Fruit fly (Drosophila melanogaster) ovary, adult (tissue): ENCODE data around the gene CG6962.

Experiments used
- CG17801 ChIP-seq: fragments of 200-800 bp; optimal IDR thresholded peaks from 2 replicates; lab custom pipeline; 2019; ENCODE audit warnings: missing biosample characterization, mild to moderate bottlenecking, missing genetic modification characterization, moderate library complexity; ENCODE audit not compliant: partially characterized antibody

Gene CG6962

DNA sequence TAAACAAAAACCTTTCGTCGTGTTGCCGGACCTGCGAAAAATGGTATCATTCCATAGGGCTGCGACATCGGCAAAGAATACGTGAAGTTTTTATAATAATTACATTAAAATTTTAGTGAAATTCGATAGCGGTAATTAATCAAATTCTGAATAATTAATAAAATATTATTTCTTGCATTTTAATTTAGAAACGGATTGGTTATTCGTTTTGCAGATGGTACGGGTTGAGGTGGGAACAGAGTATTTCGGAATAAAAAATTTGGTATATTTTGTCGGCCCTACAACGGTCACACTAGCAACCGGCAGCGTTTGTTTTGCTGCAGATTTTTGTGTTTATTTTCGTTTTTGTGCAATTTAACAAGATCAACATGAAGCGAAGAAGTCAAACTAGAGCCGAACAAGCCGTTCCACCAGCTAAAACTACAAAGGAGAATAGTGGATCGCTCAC is at the start of gene CG6962, which contains the start of gene CG31368:
CG6962 (minus strand) TSS at position 29 of the 448 bp plus-strand sequence.
CG31368 (plus strand) TSS at position 285 of the 448 bp plus-strand sequence.
- peak; percentile 60 for TF ChIP-seq CG17801 (GFP tag; lab: Kevin White, UChicago)

DNA sequence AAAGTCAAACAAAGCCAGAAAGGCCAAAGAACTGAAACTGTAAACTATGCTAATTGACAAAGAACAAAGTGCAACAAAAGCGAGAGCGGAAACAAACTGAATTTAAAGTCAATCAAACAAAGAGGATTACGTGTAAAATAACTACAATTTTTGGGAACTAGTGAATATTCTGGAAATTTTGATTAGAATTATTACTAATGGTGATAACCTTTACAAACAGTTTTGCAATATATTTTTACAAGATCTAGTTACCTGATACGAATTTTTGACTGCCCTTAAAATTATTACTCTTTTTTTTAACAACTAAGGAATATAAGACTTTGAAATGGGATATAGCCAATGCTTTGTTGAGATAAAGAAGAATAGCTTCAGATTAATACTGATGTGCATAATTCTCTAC is 48.6 kb upstream of the CG6962 start, which contains the start of gene CG14731:
CG14731 (plus strand) TSS at position 301 of the 400 bp plus-strand sequence.
- TF ChIP-seq CG17801 (GFP tag; lab: Kevin White, UChicago), result no peak

DNA sequence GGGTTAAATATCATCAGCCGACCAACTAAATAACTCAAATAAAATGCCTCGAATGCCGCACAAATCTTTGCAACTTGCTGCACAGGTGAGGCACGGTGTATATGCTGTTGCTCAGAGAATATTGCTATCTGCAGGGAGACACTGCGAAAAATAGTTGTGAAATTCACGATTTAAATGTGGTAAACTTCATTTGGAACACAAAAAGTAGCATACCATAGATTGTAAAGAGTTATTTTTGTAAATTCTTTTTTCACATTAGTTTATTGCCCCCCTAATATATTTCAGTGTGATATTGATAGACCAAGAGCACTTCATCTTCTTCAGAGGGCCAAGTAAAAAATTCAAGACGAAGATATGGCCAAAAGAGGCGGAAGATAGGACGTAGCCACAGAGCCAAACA is 38.3 kb upstream of the CG6962 start:
- TF ChIP-seq CG17801 (GFP tag; lab: Kevin White, UChicago), result no peak

DNA sequence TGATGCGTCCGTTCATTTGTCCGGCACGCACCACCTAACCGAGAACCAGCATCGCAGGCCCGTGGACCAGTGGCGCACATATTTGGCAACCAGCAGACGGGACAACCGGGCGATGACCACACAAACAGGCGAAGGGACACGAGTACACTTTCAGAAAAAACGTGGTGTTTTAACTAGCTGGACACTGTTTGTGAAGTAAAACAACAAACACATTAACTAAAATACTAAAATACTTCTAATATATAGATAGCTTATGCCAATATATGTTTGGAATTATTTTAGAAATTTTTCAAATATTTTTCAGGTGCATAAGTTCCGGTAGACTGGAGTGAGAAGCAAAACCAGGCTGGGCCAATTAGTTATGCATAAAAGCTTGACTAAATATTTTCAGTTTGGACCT is 20.6 kb upstream of the CG6962 start:
- no peak for TF ChIP-seq CG17801 (GFP tag; lab: Kevin White, UChicago)

DNA sequence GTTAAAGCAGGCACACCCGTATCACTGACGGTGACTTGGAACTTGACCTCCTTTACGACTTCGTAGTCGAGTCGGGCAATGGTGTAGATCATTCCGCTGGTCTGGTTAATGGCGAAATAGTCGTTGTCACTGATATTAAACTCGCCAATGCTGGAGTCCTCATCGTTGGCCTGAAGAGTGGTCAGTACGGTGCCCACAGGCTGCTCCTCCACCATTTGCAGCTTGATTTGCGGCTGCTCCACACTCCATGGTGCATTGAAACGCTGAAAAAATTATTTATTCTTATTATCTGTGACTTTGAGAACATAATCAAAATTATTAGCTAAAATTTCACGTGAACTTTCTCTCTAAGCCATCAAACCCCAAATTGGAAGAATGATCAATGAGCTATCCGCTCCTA is 14.9 kb upstream of the CG6962 start, which contains the start of gene CG34307:
CG34307 (plus strand) TSS at position 301 of the 400 bp plus-strand sequence.
- no peak for TF ChIP-seq CG17801 (GFP tag; lab: Kevin White, UChicago)

DNA sequence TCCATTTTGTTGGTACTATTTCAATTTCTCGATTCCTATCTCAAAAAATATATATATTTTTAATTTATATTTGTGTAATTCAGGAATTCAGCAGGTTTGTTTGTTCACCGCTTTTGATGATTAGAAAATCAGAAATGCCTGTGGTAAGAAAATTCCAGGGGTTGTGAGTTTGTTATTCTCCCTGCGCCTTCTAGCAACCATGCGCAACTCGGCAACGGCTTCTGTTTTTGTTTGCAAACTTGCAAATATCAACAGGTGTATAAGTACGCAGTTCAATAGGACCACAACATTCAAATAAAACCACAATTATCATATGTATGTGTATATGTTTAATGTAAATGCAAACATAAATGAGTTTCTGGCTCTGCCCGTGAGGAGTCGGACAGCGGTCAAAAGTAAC is 10.9 kb upstream of the CG6962 start, which contains the start of gene Dnali1:
Dnali1 (minus strand) TSS at position 101 of the 400 bp plus-strand sequence.
- no peak for TF ChIP-seq CG17801 (GFP tag; lab: Kevin White, UChicago)

DNA sequence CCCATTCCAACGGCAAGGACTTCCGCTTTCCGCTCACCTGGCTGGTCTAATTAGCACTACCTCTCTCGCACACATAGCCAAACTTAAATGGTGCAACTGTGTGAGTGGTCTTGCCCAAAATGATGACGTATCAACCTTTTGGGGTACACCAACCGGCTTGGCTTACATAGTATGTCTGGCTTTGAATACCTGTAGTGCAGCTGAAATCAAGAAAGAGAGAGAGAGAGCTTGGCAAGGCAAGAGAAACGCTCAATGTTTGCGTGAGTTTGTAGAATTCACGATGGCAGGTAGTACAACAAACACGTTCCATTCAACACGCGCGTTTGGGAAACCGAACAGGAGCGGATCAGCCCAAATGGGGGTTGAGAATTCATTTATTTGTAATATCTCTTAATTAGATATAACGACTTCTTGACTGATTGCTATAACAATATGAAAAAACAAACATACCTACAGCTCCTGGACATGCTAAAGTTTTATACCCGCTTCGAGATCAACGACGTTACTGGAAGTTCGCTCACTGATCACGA is 5.8 kb upstream of the CG6962 start:
- TF ChIP-seq CG17801 (GFP tag; lab: Kevin White, UChicago), result peak; percentile 17

DNA sequence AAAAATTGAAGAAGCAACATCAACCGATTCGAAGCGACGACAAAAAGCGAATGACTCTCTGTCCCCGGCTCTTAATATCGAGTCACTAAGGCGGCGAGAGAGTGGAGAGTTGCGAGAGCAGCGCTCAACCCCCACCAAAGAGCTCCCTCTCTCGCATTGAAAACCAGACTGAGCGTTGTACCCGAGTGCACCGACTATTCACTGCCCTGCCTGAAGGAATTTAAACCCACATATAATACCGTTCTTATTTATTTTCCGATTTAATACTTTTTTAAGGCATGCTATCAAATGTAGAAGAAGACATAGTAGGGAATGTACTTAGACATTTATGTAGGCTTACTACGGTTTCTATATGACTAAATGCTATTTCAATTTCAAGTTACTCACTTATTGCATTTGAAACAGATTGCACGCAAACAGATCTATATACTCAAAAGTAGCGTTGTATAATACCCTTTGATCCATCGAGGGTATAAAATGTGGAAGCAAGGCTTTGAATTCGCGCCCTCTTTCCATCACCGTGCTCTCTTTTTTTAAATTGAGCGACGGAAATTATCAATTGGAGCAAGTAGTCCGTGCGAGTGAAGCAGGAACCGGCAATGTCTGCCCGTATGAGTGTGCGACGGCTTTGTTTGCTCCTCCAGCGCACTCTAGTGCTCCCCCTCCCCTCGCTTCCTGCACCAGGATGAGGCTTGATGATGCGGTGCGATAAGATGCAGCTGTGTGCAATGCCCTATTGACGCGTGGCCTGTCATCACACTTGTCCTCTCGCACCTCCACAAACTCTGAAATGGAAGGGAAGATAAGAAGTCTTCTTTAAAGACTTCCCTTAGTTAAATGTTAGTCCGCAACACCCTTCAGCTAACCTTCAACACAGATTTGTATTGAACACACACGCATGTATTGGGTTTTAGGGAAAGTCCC is 5.0 kb upstream of the CG6962 start, which contains the start of gene mthl5:
mthl5 (minus strand) TSS at position 55 of the 924 bp plus-strand sequence.
- peak; percentile 59 for TF ChIP-seq CG17801 (GFP tag; lab: Kevin White, UChicago)

DNA sequence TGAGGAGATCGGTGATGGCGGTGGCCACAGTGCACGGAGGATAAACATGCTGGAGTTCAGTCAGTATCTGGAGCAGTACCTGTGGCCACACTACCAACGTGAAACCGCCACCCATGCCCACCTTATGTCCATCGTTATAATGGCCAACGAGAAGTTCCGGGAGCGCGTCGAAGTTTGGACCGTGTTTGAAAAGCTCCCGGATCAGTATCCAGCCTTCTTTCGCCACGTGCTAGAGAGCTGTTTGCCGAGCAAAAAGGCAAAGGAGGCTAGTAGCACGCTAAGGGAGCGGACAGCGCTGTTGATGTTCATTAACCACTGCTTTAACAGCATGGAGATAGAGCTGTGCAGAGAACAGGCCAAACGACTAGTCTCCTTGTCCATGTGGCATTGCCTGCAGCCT is 795 bp upstream of the CG6962 start:
- no peak for TF ChIP-seq CG17801 (GFP tag; lab: Kevin White, UChicago)

DNA sequence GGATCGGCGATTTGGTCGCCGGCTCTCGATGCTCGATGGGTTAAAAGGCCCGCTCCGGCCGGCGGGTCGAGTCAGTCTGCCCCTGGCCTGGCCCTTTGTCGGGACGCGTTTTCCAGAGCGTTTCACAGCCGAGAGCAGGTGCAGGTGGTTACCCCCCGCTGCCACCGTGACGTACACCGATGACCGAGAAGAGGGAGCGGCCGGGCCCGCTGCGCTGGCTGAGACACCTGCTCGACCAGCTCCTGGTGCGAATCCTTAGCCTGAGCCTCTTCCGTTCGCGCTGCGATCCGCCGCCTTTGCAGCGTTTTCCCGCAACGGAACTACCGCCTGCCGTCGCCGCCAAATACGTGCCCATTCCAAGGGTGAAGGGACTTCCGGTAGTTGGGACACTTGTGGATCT is 5.2 kb downstream of the CG6962 start, which contains the start of gene sad:
sad (plus strand) TSS at position 74 of the 400 bp plus-strand sequence.
- no peak for TF ChIP-seq CG17801 (GFP tag; lab: Kevin White, UChicago)

DNA sequence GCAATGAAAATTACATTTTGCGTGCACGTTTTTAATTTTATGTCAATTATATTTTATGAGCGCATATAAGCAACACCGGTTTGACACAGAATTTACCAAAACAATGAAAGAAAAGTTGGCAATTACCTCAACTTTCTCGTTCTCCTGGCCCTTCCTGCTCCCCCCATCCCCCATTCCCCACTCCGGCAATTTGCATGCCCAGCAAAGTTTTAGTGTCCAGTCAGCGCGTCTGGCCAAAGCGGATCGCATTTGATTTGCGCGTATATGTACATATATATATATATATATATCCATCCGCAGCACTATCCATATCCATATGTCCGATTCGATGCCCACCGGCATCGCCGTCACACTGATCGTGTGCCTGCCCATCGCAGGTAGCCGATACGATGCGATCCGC is 5.6 kb downstream of the CG6962 start:
- TF ChIP-seq CG17801 (GFP tag; lab: Kevin White, UChicago), result peak; percentile 10

DNA sequence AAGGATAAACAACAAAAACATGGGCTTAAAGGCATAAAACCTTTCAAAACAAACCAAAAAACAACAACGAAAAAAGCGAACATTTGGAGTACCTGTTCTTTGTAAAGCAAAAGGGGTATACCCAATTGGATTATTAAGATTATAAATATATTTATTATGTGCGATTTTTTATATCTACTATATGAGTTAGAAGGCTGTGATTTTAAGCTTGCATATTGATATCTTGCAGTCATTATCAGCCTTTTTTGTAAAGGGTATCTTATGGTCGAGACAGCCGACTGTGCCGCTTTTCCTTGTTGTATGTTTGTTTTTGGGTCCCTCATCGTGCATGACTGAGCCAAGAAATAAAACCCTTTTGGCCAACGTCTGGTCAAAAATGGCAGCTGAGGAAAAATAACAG is 9.6 kb downstream of the CG6962 start:
- TF ChIP-seq CG17801 (GFP tag; lab: Kevin White, UChicago), result no peak

DNA sequence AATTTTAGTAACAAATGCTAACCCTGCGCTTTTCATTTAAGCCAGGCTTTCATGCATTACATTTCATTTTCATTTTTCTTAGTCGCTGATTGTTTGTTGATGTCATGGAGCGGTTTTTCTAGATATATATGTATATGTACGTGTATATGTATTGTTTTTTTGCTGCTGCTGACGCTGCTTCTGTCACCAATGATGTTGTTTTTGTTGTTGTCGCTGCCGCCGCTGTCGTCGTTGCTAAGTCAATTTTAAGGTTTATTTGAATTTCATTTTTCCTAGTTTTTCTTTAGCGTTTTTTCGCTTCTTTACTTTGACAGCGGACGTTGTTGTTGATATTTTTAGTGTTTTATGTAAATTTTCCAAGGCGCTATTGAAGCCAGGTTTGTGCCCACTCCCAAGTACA is 12.2 kb downstream of the CG6962 start:
- TF ChIP-seq CG17801 (GFP tag; lab: Kevin White, UChicago), result no peak

DNA sequence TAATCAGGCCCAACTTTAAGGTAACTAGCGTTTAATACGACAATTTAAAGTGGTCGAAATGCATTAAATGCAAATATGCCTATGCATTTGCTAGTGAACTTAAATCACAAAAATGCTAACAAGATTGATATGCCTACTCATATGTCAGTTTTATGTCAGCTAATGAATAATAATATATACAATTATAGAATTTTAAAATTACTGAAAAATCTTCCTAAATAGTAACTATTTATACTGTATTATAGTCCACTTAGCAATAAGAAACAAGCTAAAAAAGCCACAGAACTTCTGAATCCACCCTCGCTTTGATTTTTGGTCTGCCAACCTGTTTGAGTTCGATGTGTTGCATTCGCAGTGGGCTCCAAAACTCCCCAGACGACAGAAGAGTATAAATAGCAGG is 12.7 kb downstream of the CG6962 start:
- TF ChIP-seq CG17801 (GFP tag; lab: Kevin White, UChicago), result no peak

DNA sequence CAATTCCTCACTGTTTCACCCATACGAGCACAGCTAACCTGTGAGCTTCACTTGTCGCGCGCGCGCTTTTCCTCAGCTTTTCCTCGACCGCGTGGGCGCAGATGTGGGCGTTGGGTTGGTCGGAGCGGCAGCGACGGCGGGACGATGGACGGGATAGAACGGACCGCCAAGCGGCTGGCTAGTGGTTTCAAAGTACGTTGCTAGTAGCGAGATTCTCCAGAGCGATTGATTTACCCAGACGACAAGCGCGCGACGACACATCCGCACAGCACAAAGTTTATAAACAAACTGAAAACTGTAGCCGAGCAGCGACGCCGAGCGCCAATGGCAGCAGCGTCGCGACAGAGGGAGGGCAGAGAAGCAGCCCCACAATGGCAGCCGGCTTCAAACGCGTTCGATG is 13.2 kb downstream of the CG6962 start, which contains the start of gene CG6959:
CG6959 (minus strand) TSS at position 292 of the 400 bp plus-strand sequence.
- no peak for TF ChIP-seq CG17801 (GFP tag; lab: Kevin White, UChicago)
